Fruit fly (Drosophila melanogaster): Measurements from ENCODE around the gene mip130.
A peak's percentile ranks its signal among the peaks of the same experiment; 100 is the strongest.

The mip130 gene

dm6 chrX:1861620-1862184, 46.3 kb upstream of the mip130 start, which contains the start of gene deltaCOP (continued):
- TF ChIP-seq Med (GFP tag) (peak; percentile 97), CG10431 (GFP tag; optimal IDR thresholded peaks at IDR 0.05) (no peak), CG1602 (GFP tag; optimal IDR thresholded peaks at IDR 0.05) (peak; percentile 84), CG12942 (GFP tag; optimal IDR thresholded peaks at IDR 0.05) (peak; percentile 86), bsh (GFP tag; optimal IDR thresholded peaks at IDR 0.05) (peak; percentile 33 to 76), CTCF (GFP tag; optimal IDR thresholded peaks at IDR 0.05) (peak; percentile 36), Stat92E (GFP tag; optimal IDR thresholded peaks at IDR 0.05) (no peak), CG10366 (GFP tag; IDR thresholded peaks at IDR 0.05) (peak; percentile 82), Hmx (GFP tag; optimal IDR thresholded peaks at IDR 0.05) (no peak), ato (GFP tag; IDR thresholded peaks at IDR 0.05; ENCODE audit: partially characterized antibody) (no peak), NFAT (GFP tag; IDR thresholded peaks at IDR 0.05) (peak; percentile 63), org-1 (GFP tag; optimal IDR thresholded peaks at IDR 0.05) (peak; percentile 59), CG11085 (GFP tag; IDR thresholded peaks at IDR 0.05) (peak; percentile 71), Hey (tag; optimal IDR thresholded peaks at IDR 0.05) (no peak), CG12659 (GFP tag; optimal IDR thresholded peaks at IDR 0.05) (peak; percentile 90), sens-2 (GFP tag; IDR thresholded peaks at IDR 0.05) (peak; percentile 39; the same call in 1 of the 2 replicates), Dad (GFP tag; optimal IDR thresholded peaks at IDR 0.05) (peak; percentile 89), Ptx1 (GFP tag; IDR thresholded peaks at IDR 0.05) (peak; percentile 91), gt (GFP tag; IDR thresholded peaks at IDR 0.05) (no peak), Atf6 (GFP tag; IDR thresholded peaks at IDR 0.05) (peak; percentile 84), vvl (GFP tag; IDR thresholded peaks at IDR 0.05) (peak; percentile 84), CG5180 (GFP tag; optimal IDR thresholded peaks at IDR 0.05) (no peak), stwl (tag; optimal IDR thresholded peaks at IDR 0.05) (peak; percentile 68), CG7556 (GFP tag; optimal IDR thresholded peaks at IDR 0.05) (peak; percentile 77), CG3163 (GFP tag; optimal IDR thresholded peaks at IDR 0.05) (peak; percentile 68), Rx (GFP tag; IDR thresholded peaks at IDR 0.05) (peak; percentile 59; the same call in 1 of the 2 replicates), pros (GFP tag; optimal IDR thresholded peaks at IDR 0.05) (no peak), zen (tag; optimal IDR thresholded peaks at IDR 0.05) (peak; percentile 59), CG1024 (GFP tag; IDR thresholded peaks at IDR 0.05) (peak; percentile 52; the same call in 1 of the 2 replicates), shn (GFP tag; optimal IDR thresholded peaks at IDR 0.05) (peak; percentile 94), Elba2 (GFP tag; optimal IDR thresholded peaks at IDR 0.05) (peak; percentile 31), jing (GFP tag; optimal IDR thresholded peaks at IDR 0.05) (no peak), CG11247 (GFP tag; IDR thresholded peaks at IDR 0.05) (peak; percentile 79), CG2199 (GFP tag; IDR thresholded peaks at IDR 0.05) (no peak), CG6854 (GFP tag; optimal IDR thresholded peaks at IDR 0.05) (no peak), CG2678 (tag; optimal IDR thresholded peaks at IDR 0.05) (no peak), wor (GFP tag; IDR thresholded peaks at IDR 0.05) (peak; percentile 75), eve (GFP tag; optimal IDR thresholded peaks at IDR 0.05) (no peak), E2f1 (GFP tag; IDR thresholded peaks at IDR 0.05) (peak; percentile 74), tin (GFP tag; optimal IDR thresholded peaks at IDR 0.05) (peak; percentile 87), lilli (GFP tag; optimal IDR thresholded peaks at IDR 0.05) (peak; percentile 93), ac (GFP tag; optimal IDR thresholded peaks at IDR 0.05) (no peak), gsb (GFP tag; IDR thresholded peaks at IDR 0.05) (peak; percentile 61), yki (optimal IDR thresholded peaks at IDR 0.05) (no peak), mld (GFP tag; IDR thresholded peaks at IDR 0.05; ENCODE audit: partially characterized antibody) (no peak), CG8290 (GFP tag; optimal IDR thresholded peaks at IDR 0.05) (no peak), CG8290 (tag; optimal IDR thresholded peaks at IDR 0.05) (peak in 1 of 2 experiments; percentile 40), D (optimal IDR thresholded peaks at IDR 0.05) (peak; percentile 38), D (GFP tag; optimal IDR thresholded peaks at IDR 0.05) (no peak), CG31365 (tag; optimal IDR thresholded peaks at IDR 0.05) (no peak), MBD-R2 (GFP tag; IDR thresholded peaks at IDR 0.05) (peak; percentile 83), Dp (GFP tag; optimal IDR thresholded peaks at IDR 0.05) (peak; percentile 45)
